Fruit fly (Drosophila melanogaster) whole organism, embryonic: ENCODE data around the gene Fatp1.
A peak's percentile ranks its signal among the peaks of the same experiment; 100 is the strongest.

Experiments
- Asciz ChIP-seq: fragments of 200-800 bp; sonication (Bioruptor generic); optimal IDR thresholded peaks from 2 replicates; lab custom pipeline; 2017; ENCODE audit warnings: missing biosample characterization, mild to moderate bottlenecking, missing genetic modification characterization, missing genetic modification reagents
- Atf-2 ChIP-seq: fragments of 200-800 bp; sonication (Bioruptor generic); optimal IDR thresholded peaks from 2 replicates; lab custom pipeline; 2016; ENCODE audit warnings: missing biosample characterization, missing genetic modification characterization
- CG1024 ChIP-seq: fragments of 200-800 bp; sonication (Bioruptor generic); IDR thresholded peaks from 2 replicates; pipeline ENCODE4 v1.3.6; 2022; ENCODE audit warnings: missing biosample characterization, missing genetic modification characterization
- CG10462 ChIP-seq: fragments of 200-800 bp; sonication (Bioruptor generic); optimal IDR thresholded peaks from 2 replicates; lab custom pipeline; 2016; ENCODE audit warnings: missing biosample characterization, missing genetic modification characterization
- CG10543 ChIP-seq: fragments of 200-800 bp; sonication (Bioruptor generic); optimal IDR thresholded peaks from 3 replicates; lab custom pipeline; 2017; ENCODE audit warnings: missing biosample characterization, mild to moderate bottlenecking, missing genetic modification characterization, moderate library complexity
- CG10959 ChIP-seq: fragments of 200-800 bp; sonication (Bioruptor generic); IDR thresholded peaks from 2 replicates; pipeline ENCODE4 v1.3.6; 2022; ENCODE audit warnings: missing biosample characterization, missing genetic modification characterization
- CG12219 ChIP-seq: fragments of 200-800 bp; sonication (Bioruptor generic); optimal IDR thresholded peaks from 3 replicates; lab custom pipeline; 2018; ENCODE audit warnings: missing biosample characterization, mild to moderate bottlenecking, missing genetic modification characterization
- CG1233 ChIP-seq: fragments of 200-800 bp; sonication (Bioruptor generic); optimal IDR thresholded peaks from 4 replicates; lab custom pipeline; 2018; ENCODE audit warnings: missing biosample characterization, mild to moderate bottlenecking, missing genetic modification characterization
- CG13424 ChIP-seq: fragments of 200-800 bp; sonication (Bioruptor generic); optimal IDR thresholded peaks from 2 replicates; lab custom pipeline; 2019; ENCODE audit warnings: missing biosample characterization, mild to moderate bottlenecking, missing genetic modification characterization, moderate library complexity
- CG14860 ChIP-seq: fragments of 200-800 bp; sonication (Bioruptor generic); IDR thresholded peaks from 3 replicates; pipeline ENCODE4 v1.3.6; 2022; ENCODE audit warnings: missing biosample characterization, missing genetic modification characterization; ENCODE audit not compliant: partially characterized antibody
- CG2889 ChIP-seq: fragments of 200-800 bp; sonication (Bioruptor generic); IDR thresholded peaks from 3 replicates; pipeline ENCODE4 v1.3.6; 2022; ENCODE audit warnings: missing biosample characterization, missing genetic modification characterization
- CG30020 ChIP-seq: fragments of 200-800 bp; optimal IDR thresholded peaks from 2 replicates; lab custom pipeline; 2019; ENCODE audit warnings: missing biosample characterization, mild to moderate bottlenecking, missing genetic modification characterization, moderate library complexity
- CG30431 ChIP-seq: fragments of 200-800 bp; sonication (Bioruptor generic); optimal IDR thresholded peaks from 2 replicates; lab custom pipeline; 2017; ENCODE audit warnings: missing biosample characterization, missing genetic modification characterization
- CG3163 ChIP-seq: fragments of 200-800 bp; sonication (Bioruptor generic); optimal IDR thresholded peaks from 3 replicates; lab custom pipeline; 2016; ENCODE audit warnings: missing biosample characterization, missing genetic modification characterization
- CG33213 ChIP-seq: fragments of 200-800 bp; sonication (Bioruptor generic); optimal IDR thresholded peaks from 3 replicates; lab custom pipeline; 2016; ENCODE audit warnings: missing biosample characterization, missing genetic modification characterization
- CG3726 ChIP-seq: fragments of 200-800 bp; sonication (Bioruptor generic); IDR thresholded peaks from 3 replicates; pipeline ENCODE4, ENCODE4 v1.3.6; 2022; ENCODE audit warnings: missing biosample characterization, missing genetic modification characterization
- CG3995 ChIP-seq: fragments of 200-800 bp; sonication (Bioruptor generic); optimal IDR thresholded peaks from 3 replicates; lab custom pipeline; 2016; ENCODE audit warnings: missing biosample characterization, missing genetic modification characterization
- CG43689 ChIP-seq: fragments of 200-800 bp; sonication (Bioruptor generic); IDR thresholded peaks from 2 replicates; pipeline ENCODE4 v1.3.6; 2022; ENCODE audit warnings: missing biosample characterization, missing genetic modification characterization
- CG5180 ChIP-seq: fragments of 200-800 bp; sonication (Bioruptor generic); optimal IDR thresholded peaks from 3 replicates; lab custom pipeline; 2017; ENCODE audit warnings: missing biosample characterization, missing genetic modification characterization, mild to moderate bottlenecking, moderate library complexity, missing genetic modification reagents
- CG7556 ChIP-seq: fragments of 200-800 bp; sonication (Bioruptor generic); optimal IDR thresholded peaks from 2 replicates; lab custom pipeline; 2017; ENCODE audit warnings: missing biosample characterization, mild to moderate bottlenecking, missing genetic modification characterization
- CG8478 ChIP-seq: fragments of >200 bp; optimal IDR thresholded peaks from 2 replicates; lab custom pipeline; 2018
- CG9609 ChIP-seq: fragments of 200-800 bp; sonication (Bioruptor generic); optimal IDR thresholded peaks from 3 replicates; lab custom pipeline; 2016; ENCODE audit warnings: missing biosample characterization, missing genetic modification characterization
- CG9932 ChIP-seq: fragments of 200-800 bp; sonication (Bioruptor generic); IDR thresholded peaks from 2 replicates; pipeline ENCODE4 v1.3.6; 2022; ENCODE audit warnings: missing biosample characterization, missing genetic modification characterization
- CTCF ChIP-seq: fragments of 200-800 bp; sonication (Bioruptor generic); optimal IDR thresholded peaks from 2 replicates; lab custom pipeline; 2017; ENCODE audit warnings: missing biosample characterization, mild to moderate bottlenecking, missing genetic modification characterization, moderate library complexity
- Fer3 ChIP-seq: fragments of 200-800 bp; sonication (Bioruptor generic); optimal IDR thresholded peaks from 2 replicates; lab custom pipeline; 2018; ENCODE audit warnings: missing biosample characterization, mild to moderate bottlenecking, missing genetic modification characterization, moderate library complexity
- HmgD ChIP-seq: fragments of 200-800 bp; sonication (Bioruptor generic); optimal IDR thresholded peaks from 3 replicates; lab custom pipeline; 2016; ENCODE audit warnings: missing biosample characterization, missing genetic modification characterization
- Hr3 ChIP-seq: fragments of 200-800 bp; sonication (Bioruptor generic); optimal IDR thresholded peaks from 3 replicates; lab custom pipeline; 2016; ENCODE audit warnings: missing biosample characterization, missing genetic modification characterization
- Lpt ChIP-seq: fragments of >200 bp; optimal IDR thresholded peaks from 2 replicates; lab custom pipeline; 2018; ENCODE audit warnings: missing biosample characterization, missing genetic modification characterization
- MTF-1 ChIP-seq: fragments of 200-800 bp; sonication (Bioruptor generic); optimal IDR thresholded peaks from 2 replicates; lab custom pipeline; 2018; ENCODE audit warnings: missing biosample characterization, mild to moderate bottlenecking, missing genetic modification characterization, borderline replicate concordance
- Mrtf ChIP-seq: fragments of 200-800 bp; sonication (Bioruptor generic); IDR thresholded peaks from 3 replicates; pipeline ENCODE4 v1.3.6; 2022; ENCODE audit warnings: missing biosample characterization, missing genetic modification characterization
- NFAT ChIP-seq: fragments of 200-800 bp; sonication (Bioruptor generic); IDR thresholded peaks from 2 replicates; pipeline ENCODE4 v1.3.6; 2022; ENCODE audit warnings: missing biosample characterization, missing genetic modification characterization
- NfI ChIP-seq: fragments of 200-800 bp; sonication (Bioruptor generic); optimal IDR thresholded peaks from 3 replicates; lab custom pipeline; 2018; ENCODE audit warnings: missing biosample characterization, mild to moderate bottlenecking, missing genetic modification characterization, moderate library complexity
- Ptx1 ChIP-seq: fragments of 200-800 bp; sonication (Bioruptor generic); IDR thresholded peaks from 2 replicates; pipeline ENCODE4 v1.3.6; 2022; ENCODE audit warnings: missing biosample characterization, missing genetic modification characterization
- Six4 ChIP-seq: fragments of 200-800 bp; sonication (Bioruptor generic); optimal IDR thresholded peaks from 2 replicates; lab custom pipeline; 2016; ENCODE audit warnings: missing biosample characterization, missing genetic modification characterization
- Taf1 ChIP-seq: fragments of 200-800 bp; sonication (Bioruptor generic); IDR thresholded peaks from 2 replicates; pipeline ENCODE4 v1.3.6; 2022; ENCODE audit warnings: missing biosample characterization, missing genetic modification characterization
- amos ChIP-seq: fragments of 200-800 bp; sonication (Bioruptor generic); IDR thresholded peaks from 2 replicates; pipeline ENCODE4 v1.3.6; 2022; ENCODE audit warnings: missing biosample characterization, missing genetic modification characterization; ENCODE audit not compliant: partially characterized antibody
- btn ChIP-seq: fragments of 200-800 bp; sonication (Bioruptor generic); optimal IDR thresholded peaks from 2 replicates; lab custom pipeline; 2016; ENCODE audit warnings: missing biosample characterization, missing genetic modification characterization
- cg ChIP-seq: fragments of 200-800 bp; sonication (Bioruptor generic); optimal IDR thresholded peaks from 3 replicates; lab custom pipeline; 2019; ENCODE audit warnings: missing biosample characterization, mild to moderate bottlenecking, missing genetic modification characterization, moderate library complexity
- en ChIP-seq: fragments of 200-800 bp; sonication (Bioruptor generic); optimal IDR thresholded peaks from 2 replicates; lab custom pipeline; 2016; ENCODE audit warnings: missing biosample characterization, missing genetic modification characterization
- fu2 ChIP-seq: fragments of 200-800 bp; sonication (Bioruptor generic); optimal IDR thresholded peaks from 2 replicates; lab custom pipeline; 2016; ENCODE audit warnings: missing biosample characterization, missing genetic modification characterization
- gcm ChIP-seq: fragments of 200-800 bp; sonication (Bioruptor generic); optimal IDR thresholded peaks from 2 replicates; lab custom pipeline; 2019; ENCODE audit warnings: missing biosample characterization, mild to moderate bottlenecking, missing genetic modification characterization, moderate library complexity
- hbn ChIP-seq: fragments of 200-800 bp; sonication (Bioruptor generic); IDR thresholded peaks from 2 replicates; pipeline ENCODE4 v1.3.6; 2022; ENCODE audit warnings: missing biosample characterization, missing genetic modification characterization; ENCODE audit not compliant: partially characterized antibody
- kah ChIP-seq: fragments of 200-800 bp; sonication (Bioruptor generic); optimal IDR thresholded peaks from 2 replicates; lab custom pipeline; 2018; ENCODE audit warnings: missing biosample characterization, mild to moderate bottlenecking, missing genetic modification characterization
- otp ChIP-seq: fragments of 200-800 bp; sonication (Bioruptor generic); IDR thresholded peaks from 3 replicates; pipeline ENCODE4, ENCODE4 v1.3.6; 2022; ENCODE audit warnings: missing biosample characterization, missing genetic modification characterization
- pfk ChIP-seq: fragments of 200-800 bp; sonication (Bioruptor generic); optimal IDR thresholded peaks from 2 replicates; lab custom pipeline; 2018; ENCODE audit warnings: missing biosample characterization, mild to moderate bottlenecking, missing genetic modification characterization, moderate library complexity
- pum ChIP-seq: fragments of 200-800 bp; sonication (Bioruptor generic); optimal IDR thresholded peaks from 2 replicates; lab custom pipeline; 2016; ENCODE audit warnings: missing biosample characterization, missing genetic modification characterization
- rib ChIP-seq: fragments of 200-800 bp; sonication (Bioruptor generic); IDR thresholded peaks from 2 replicates; pipeline ENCODE4 v1.3.6; 2022; ENCODE audit warnings: missing biosample characterization, missing genetic modification characterization
- row ChIP-seq: fragments of 200-800 bp; sonication (Bioruptor generic); IDR thresholded peaks from 3 replicates; pipeline ENCODE4 v1.3.6; 2022; ENCODE audit warnings: missing biosample characterization, missing genetic modification characterization
- salm ChIP-seq: fragments of 200-800 bp; sonication (Bioruptor generic); optimal IDR thresholded peaks from 2 replicates; lab custom pipeline; 2018; ENCODE audit warnings: missing biosample characterization, mild to moderate bottlenecking, missing genetic modification characterization
- sc ChIP-seq, 3 experiments: fragments of >200 bp in 2 of 3; fragments of 200-800 bp in 1 of 3; sonication (Bioruptor generic) in 1 of 3; optimal IDR thresholded peaks; 2 replicates in 2 of 3; 3 replicates in 1 of 3; lab custom pipeline; 2017; ENCODE audit warnings: mild to moderate bottlenecking in 1 of 3, missing biosample characterization in 1 of 3, missing genetic modification characterization in 1 of 3, missing genetic modification reagents in 1 of 3
- vvl ChIP-seq: fragments of 200-800 bp; sonication (Bioruptor generic); IDR thresholded peaks from 2 replicates; pipeline ENCODE4 v1.3.6; 2022; ENCODE audit warnings: missing biosample characterization, missing genetic modification characterization
- zfh2 ChIP-seq: fragments of 200-800 bp; sonication (Bioruptor generic); optimal IDR thresholded peaks from 2 replicates; lab custom pipeline; 2016; ENCODE audit warnings: missing biosample characterization, missing genetic modification characterization

Fatp1 gene

DNA sequence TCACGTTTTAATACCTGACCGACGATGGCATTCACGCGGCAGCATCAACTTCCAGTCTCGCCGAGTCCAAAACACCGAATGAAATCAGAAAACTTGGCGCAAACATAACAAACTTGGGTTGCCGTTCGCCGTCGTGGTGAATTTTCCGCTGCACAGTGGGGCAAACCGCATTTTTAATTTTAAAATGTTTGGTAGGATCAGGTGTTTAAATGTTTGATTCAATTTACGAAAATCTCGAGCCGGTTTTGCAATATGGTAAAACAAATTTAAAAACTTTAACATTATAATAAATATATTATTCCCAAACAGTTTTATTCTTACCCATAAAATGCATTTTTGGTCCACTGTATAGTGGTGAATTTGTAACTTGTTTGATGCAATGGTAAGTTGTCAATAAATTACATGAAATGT is 42.7 kb downstream of the Fatp1 start, which contains the start of gene RluA-1 (continued):
- TF ChIP-seq CG1233 (GFP tag; lab: Kevin White, UChicago) = peak; percentile 99
- TF ChIP-seq CG3726 (GFP tag; lab: Robert Waterston, UW) = peak; percentile 97
- peak; percentile 99 for TF ChIP-seq Fer3 (tag; lab: Kevin White, UChicago)
- TF ChIP-seq vvl (GFP tag; lab: Robert Waterston, UW) = peak; percentile 100
- no peak for TF ChIP-seq Lpt (GFP tag; lab: Kevin White, UChicago)
- peak; percentile 93 for TF ChIP-seq Taf1 (GFP tag; lab: Robert Waterston, UW)
- TF ChIP-seq CTCF (GFP tag; lab: Kevin White, UChicago) = peak; percentile 79
- TF ChIP-seq CG3995 (GFP tag; lab: Kevin White, UChicago) = peak; percentile 66
- TF ChIP-seq CG14860 (GFP tag; lab: Robert Waterston, UW) = peak; percentile 75
- peak; percentile 76 for TF ChIP-seq CG3163
- TF ChIP-seq CG33213 (GFP tag; lab: Kevin White, UChicago) = peak; percentile 96
- TF ChIP-seq CG10462 = peak; percentile 99
- TF ChIP-seq CG30020 (tag; lab: Kevin White, UChicago) = peak; percentile 89
- peak; percentile 92 for TF ChIP-seq CG9609 (GFP tag; lab: Kevin White, UChicago)
- peak; percentile 98 for TF ChIP-seq CG10543 (GFP tag; lab: Kevin White, UChicago)
- TF ChIP-seq CG30431 (GFP tag; lab: Kevin White, UChicago) = peak; percentile 98
- TF ChIP-seq CG43689 = peak; percentile 97
- peak; percentile 99 for TF ChIP-seq Asciz (GFP tag; lab: Kevin White, UChicago)
- peak; percentile 99 for TF ChIP-seq Ptx1 (GFP tag; lab: Robert Waterston, UW)
- TF ChIP-seq fu2 (GFP tag; lab: Kevin White, UChicago) = peak; percentile 86
- peak; percentile 50 for TF ChIP-seq amos
- TF ChIP-seq CG10959 (GFP tag; lab: Robert Waterston, UW) = peak; percentile 91
- peak; percentile 99 for TF ChIP-seq CG7556
- TF ChIP-seq pfk = peak; percentile 65
- peak; percentile 98 for TF ChIP-seq Six4
- TF ChIP-seq HmgD (GFP tag; lab: Kevin White, UChicago) = peak; percentile 53
- TF ChIP-seq CG5180 (GFP tag; lab: Kevin White, UChicago) = peak; percentile 96
- TF ChIP-seq rib (GFP tag; lab: Robert Waterston, UW) = peak; percentile 99
- peak; percentile 95 for TF ChIP-seq Atf-2
- TF ChIP-seq NfI = peak; percentile 99
- peak; percentile 89 for TF ChIP-seq en (GFP tag; lab: Kevin White, UChicago)
- peak; percentile 98 for TF ChIP-seq CG2889 (GFP tag; lab: Robert Waterston, UW)
- peak; percentile 53; the same call in 1 of the 2 replicates for TF ChIP-seq hbn
- peak; percentile 99 for TF ChIP-seq MTF-1 (GFP tag; lab: Kevin White, UChicago)
- TF ChIP-seq CG12219 (GFP tag; lab: Kevin White, UChicago) = peak; percentile 99
- TF ChIP-seq row (GFP tag; lab: Robert Waterston, UW) = peak; percentile 99
- TF ChIP-seq CG1024 (GFP tag; lab: Robert Waterston, UW) = peak; percentile 82
- peak; percentile 99; the same call in 1 of the 2 replicates for TF ChIP-seq NFAT (GFP tag; lab: Robert Waterston, UW)
- peak; percentile 85 for TF ChIP-seq zfh2 (GFP tag; lab: Kevin White, UChicago)
- TF ChIP-seq btn = peak; percentile 89
- no peak for TF ChIP-seq CG8478
- peak; percentile 100 for TF ChIP-seq CG13424 (tag; lab: Kevin White, UChicago)
- peak; percentile 99 for TF ChIP-seq otp (GFP tag; lab: Robert Waterston, UW)
- peak; percentile 99 for TF ChIP-seq salm (tag; lab: Kevin White, UChicago)
- peak; percentile 99 for TF ChIP-seq Hr3 (GFP tag; lab: Kevin White, UChicago)
- TF ChIP-seq sc (optimal IDR thresholded peaks at IDR 0.05; lab: Kevin White, UChicago) = no peak
- peak; percentile 99 for TF ChIP-seq sc (GFP tag; optimal IDR thresholded peaks at IDR 0.05; lab: Kevin White, UChicago)
- TF ChIP-seq pum (GFP tag; lab: Kevin White, UChicago) = peak; percentile 89
- peak; percentile 98 for TF ChIP-seq kah (GFP tag; lab: Kevin White, UChicago)
- peak; percentile 100 for TF ChIP-seq gcm (GFP tag; lab: Kevin White, UChicago)
- TF ChIP-seq cg (GFP tag; lab: Kevin White, UChicago) = no peak
- peak; percentile 99 for TF ChIP-seq Mrtf
- peak; percentile 90 for TF ChIP-seq CG9932 (GFP tag; lab: Robert Waterston, UW)
